Worm (Caenorhabditis elegans) whole organism, L2 larva: Measurements from ENCODE around the gene T05A7.1.

Source experiments
- lin-11 ChIP-seq: fragments of 150-350 bp; sonication (generic microtip); optimal IDR thresholded peaks from 2 replicates; lab custom pipeline; 2014; ENCODE audit warnings: missing biosample characterization, missing genetic modification characterization, inconsistent platforms, mixed read lengths
- lin-39 ChIP-seq: fragments of 150-350 bp; optimal IDR thresholded peaks from 2 replicates; lab custom pipeline; 2014; ENCODE audit warnings: missing biosample characterization, missing genetic modification reagents, missing genetic modification characterization
- sem-4 ChIP-seq: fragments of 150-350 bp; optimal IDR thresholded peaks from 2 replicates; lab custom pipeline; 2014; ENCODE audit warnings: missing biosample characterization, missing genetic modification reagents, missing genetic modification characterization
- zag-1 ChIP-seq: fragments of 150-350 bp; optimal IDR thresholded peaks from 2 replicates; lab custom pipeline; 2014; ENCODE audit warnings: missing biosample characterization, missing genetic modification characterization

- TF ChIP-seq lin-11 (tag; lab: Kevin White, UChicago), result no peak
- no peak for TF ChIP-seq zag-1
- no peak for TF ChIP-seq sem-4 (tag; lab: Kevin White, UChicago)
- no peak for TF ChIP-seq lin-39 (tag; lab: Kevin White, UChicago)
Observed at ce11 chrII:4696055-4696454, 18.0 kb downstream of the T05A7.1 start.
